Fruit fly (Drosophila melanogaster): ENCODE measurements around the gene CG5800.

The CG5800 gene

DNA sequence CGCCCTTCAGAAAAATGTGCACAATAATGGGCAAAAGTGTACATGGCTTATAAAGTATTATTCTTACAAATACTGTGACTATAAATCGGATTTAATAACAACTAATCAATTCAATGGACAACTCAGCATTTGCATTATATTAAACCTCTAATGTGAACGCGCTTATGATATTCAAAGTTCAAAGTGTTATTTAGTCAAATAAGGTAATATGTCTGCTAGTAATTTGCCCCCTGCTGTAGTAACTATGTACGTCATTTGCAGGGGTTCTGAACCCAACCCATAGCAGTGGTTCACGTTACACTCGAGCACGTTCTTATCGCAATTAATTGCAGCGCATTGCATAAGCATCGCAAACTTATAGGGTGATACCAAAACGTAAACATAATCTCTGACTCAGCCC, 47.9 kb upstream of the CG5800 start (continued):
- no peak for TF ChIP-seq bowl (GFP tag; IDR thresholded peaks at IDR 0.05)
- peak; percentile 32 for TF ChIP-seq CG1603 (tag; optimal IDR thresholded peaks at IDR 0.05)
- TF ChIP-seq HLH4C (GFP tag; IDR thresholded peaks at IDR 0.05; ENCODE audit: partially characterized antibody), result no peak
- TF ChIP-seq Lim3 (GFP tag; IDR thresholded peaks at IDR 0.05), result no peak
- TF ChIP-seq unpg (GFP tag; optimal IDR thresholded peaks at IDR 0.05), result peak; percentile 40
- peak; percentile 6 for TF ChIP-seq CG18599 (GFP tag; optimal IDR thresholded peaks at IDR 0.05)
- TF ChIP-seq abd-A (tag; optimal IDR thresholded peaks at IDR 0.05), result no peak
- peak; percentile 22 for TF ChIP-seq CG12769 (tag; optimal IDR thresholded peaks at IDR 0.05)
- no peak for TF ChIP-seq Stat92E (GFP tag; optimal IDR thresholded peaks at IDR 0.05)
- TF ChIP-seq dm (GFP tag; optimal IDR thresholded peaks at IDR 0.05), result no peak
- TF ChIP-seq CG18619 (GFP tag; optimal IDR thresholded peaks at IDR 0.05), result peak; percentile 7
- TF ChIP-seq Blimp-1 (GFP tag; optimal IDR thresholded peaks at IDR 0.05), result peak; percentile 40
- no peak for TF ChIP-seq Elba2 (GFP tag; optimal IDR thresholded peaks at IDR 0.05)
- no peak for TF ChIP-seq NK7.1 (GFP tag; optimal IDR thresholded peaks at IDR 0.05)
- TF ChIP-seq grau (tag; optimal IDR thresholded peaks at IDR 0.05), result peak; percentile 35
- TF ChIP-seq CG15269 (tag; optimal IDR thresholded peaks at IDR 0.05), result peak; percentile 42
- TF ChIP-seq CG10321 (GFP tag; IDR thresholded peaks at IDR 0.05), result 0 out of 2 replicates have a peak, but pooled peaks have one; percentile 9
- TF ChIP-seq fu2 (GFP tag; optimal IDR thresholded peaks at IDR 0.05), result no peak
- TF ChIP-seq CG17912 (GFP tag; optimal IDR thresholded peaks at IDR 0.05), result no peak
- TF ChIP-seq CG30020 (tag; optimal IDR thresholded peaks at IDR 0.05), result no peak
- no peak for TF ChIP-seq CG12391 (tag; optimal IDR thresholded peaks at IDR 0.05)
- peak; percentile 58 for TF ChIP-seq gem (tag; optimal IDR thresholded peaks at IDR 0.05)
- peak; percentile 18 for TF ChIP-seq CG2712 (tag; optimal IDR thresholded peaks at IDR 0.05)
- no peak for TF ChIP-seq CG9437 (GFP tag; optimal IDR thresholded peaks at IDR 0.05)
- no peak for TF ChIP-seq CG6175 (GFP tag; IDR thresholded peaks at IDR 0.05)
- 0 out of 2 replicates have a peak, but pooled peaks have one; percentile 13 for TF ChIP-seq Rfx (GFP tag; IDR thresholded peaks at IDR 0.05)
- no peak for TF ChIP-seq Atf6 (GFP tag; IDR thresholded peaks at IDR 0.05)
- TF ChIP-seq CG6254 (GFP tag; optimal IDR thresholded peaks at IDR 0.05), result no peak
- no peak for TF ChIP-seq CG1233 (GFP tag; optimal IDR thresholded peaks at IDR 0.05)
- peak; percentile 25 for TF ChIP-seq CG13424 (tag; optimal IDR thresholded peaks at IDR 0.05)
- peak; percentile 79 for TF ChIP-seq CG11696 (GFP tag; IDR thresholded peaks at IDR 0.05)
- no peak for TF ChIP-seq Scr (GFP tag; IDR thresholded peaks at IDR 0.05; ENCODE audit: partially characterized antibody)
- peak; percentile 14 for TF ChIP-seq CG10209 (GFP tag; optimal IDR thresholded peaks at IDR 0.05)
- TF ChIP-seq CG1792 (GFP tag; optimal IDR thresholded peaks at IDR 0.05), result no peak
- TF ChIP-seq CG11695 (GFP tag; IDR thresholded peaks at IDR 0.05), result peak; percentile 45; the same call in 1 of the 3 replicates
- no peak for TF ChIP-seq CG8290 (GFP tag; optimal IDR thresholded peaks at IDR 0.05)
- peak in 1 of 2 experiments; percentile 48 for TF ChIP-seq CG8290 (tag; optimal IDR thresholded peaks at IDR 0.05)
- no peak for TF ChIP-seq D19A (tag; optimal IDR thresholded peaks at IDR 0.05)
- TF ChIP-seq CG16815 (GFP tag; optimal IDR thresholded peaks at IDR 0.05), result no peak
- no peak for TF ChIP-seq yki (optimal IDR thresholded peaks at IDR 0.05)
- no peak for TF ChIP-seq btn (GFP tag; optimal IDR thresholded peaks at IDR 0.05)
- peak; percentile 8 for TF ChIP-seq CTCF (GFP tag; optimal IDR thresholded peaks at IDR 0.05)
- no peak for TF ChIP-seq CG17186 (GFP tag; optimal IDR thresholded peaks at IDR 0.05)
- TF ChIP-seq Lpt (GFP tag; optimal IDR thresholded peaks at IDR 0.05), result no peak
- no peak for TF ChIP-seq ranshi (GFP tag; IDR thresholded peaks at IDR 0.05)
- TF ChIP-seq D19B (GFP tag; optimal IDR thresholded peaks at IDR 0.05), result no peak
- TF ChIP-seq Aef1 (GFP tag; IDR thresholded peaks at IDR 0.05), result no peak
- 0 out of 3 replicates have a peak, but pooled peaks have one; percentile 22 for TF ChIP-seq tgo (GFP tag; IDR thresholded peaks at IDR 0.05)
- no peak for TF ChIP-seq ken (GFP tag; IDR thresholded peaks at IDR 0.05)
- TF ChIP-seq CG10267 (tag; optimal IDR thresholded peaks at IDR 0.05), result no peak
- no peak for TF ChIP-seq croc (GFP tag; conservative IDR thresholded peaks at IDR 0.05)
- TF ChIP-seq eve (GFP tag; optimal IDR thresholded peaks at IDR 0.05), result peak in 1 of 2 experiments; percentile 76
